Fruit fly (Drosophila melanogaster): Measurements from ENCODE around the gene CG15628.
A peak's percentile ranks its signal among the peaks of the same experiment; 100 is the strongest.

Gene CG15628

dm6 chr2L:4820448-4821318 is 891 bp upstream of the CG15628 start (continued):
- TF ChIP-seq gcm (GFP tag; optimal IDR thresholded peaks at IDR 0.05), result peak; percentile 5
- TF ChIP-seq bsh (GFP tag; optimal IDR thresholded peaks at IDR 0.05), result peak; percentile 52 to 68
- no peak for TF ChIP-seq lov (optimal IDR thresholded peaks at IDR 0.05)
- 0 out of 3 replicates have a peak, but pooled peaks have one; percentile 19 for TF ChIP-seq lov (GFP tag; IDR thresholded peaks at IDR 0.05)
- peak; percentile 42; the same call in 1 of the 2 replicates for TF ChIP-seq NFAT (GFP tag; IDR thresholded peaks at IDR 0.05)
- TF ChIP-seq stc (GFP tag; IDR thresholded peaks at IDR 0.05), result 0 out of 2 replicates have a peak, but pooled peaks have one; percentile 7
- TF ChIP-seq CG2116 (GFP tag; optimal IDR thresholded peaks at IDR 0.05), result peak; percentile 38
- TF ChIP-seq Chrac-16 (GFP tag; optimal IDR thresholded peaks at IDR 0.05), result peak; percentile 41
- TF ChIP-seq CG1832 (GFP tag; optimal IDR thresholded peaks at IDR 0.05), result peak; percentile 32
- TF ChIP-seq Ada2b (GFP tag; IDR thresholded peaks at IDR 0.05), result peak; percentile 48
- peak; percentile 39 for TF ChIP-seq sisA (GFP tag; IDR thresholded peaks at IDR 0.05)
- TF ChIP-seq slp2 (GFP tag; optimal IDR thresholded peaks at IDR 0.05), result peak; percentile 51
- TF ChIP-seq CG7839 (tag; optimal IDR thresholded peaks at IDR 0.05), result peak; percentile 49
- TF ChIP-seq zfh1 (GFP tag; IDR thresholded peaks at IDR 0.05), result peak; percentile 54; the same call in 2 of the 3 replicates
- TF ChIP-seq chn (GFP tag; optimal IDR thresholded peaks at IDR 0.05), result peak; percentile 18
- TF ChIP-seq cg (GFP tag; optimal IDR thresholded peaks at IDR 0.05), result peak; percentile 15
- peak; percentile 46 for TF ChIP-seq ind (GFP tag; optimal IDR thresholded peaks at IDR 0.05)
- TF ChIP-seq psq (GFP tag; optimal IDR thresholded peaks at IDR 0.05), result peak; percentile 33
- no peak for TF ChIP-seq z (GFP tag; IDR thresholded peaks at IDR 0.05)
- TF ChIP-seq ems (GFP tag; optimal IDR thresholded peaks at IDR 0.05), result peak; percentile 40
- peak; percentile 0 for TF ChIP-seq CG8359 (GFP tag; optimal IDR thresholded peaks at IDR 0.05; ENCODE audit: borderline replicate concordance)
- TF ChIP-seq E2f2 (GFP tag; IDR thresholded peaks at IDR 0.05), result peak; percentile 53
- peak; percentile 44; the same call in 2 of the 3 replicates for TF ChIP-seq ci (GFP tag; IDR thresholded peaks at IDR 0.05)
- peak; percentile 28 for TF ChIP-seq Max (GFP tag; optimal IDR thresholded peaks at IDR 0.05)
- peak; percentile 49; the same call in 1 of the 2 replicates for TF ChIP-seq esg (GFP tag; conservative IDR thresholded peaks at IDR 0.05)
- no peak for TF ChIP-seq CG17802 (tag; optimal IDR thresholded peaks at IDR 0.05)
- 0 out of 3 replicates have a peak, but pooled peaks have one; percentile 19 for TF ChIP-seq Dbx (GFP tag; IDR thresholded peaks at IDR 0.05)
- TF ChIP-seq CG7357 (GFP tag; IDR thresholded peaks at IDR 0.05), result peak; percentile 58; the same call in 1 of the 3 replicates
- TF ChIP-seq Six4 (GFP tag; optimal IDR thresholded peaks at IDR 0.05), result peak; percentile 49
- TF ChIP-seq CG9727 (GFP tag; optimal IDR thresholded peaks at IDR 0.05), result peak; percentile 88
- TF ChIP-seq CG14710 (tag; optimal IDR thresholded peaks at IDR 0.05), result peak; percentile 64
- 0 out of 2 replicates have a peak, but pooled peaks have one; percentile 3 for TF ChIP-seq CG5953 (GFP tag; IDR thresholded peaks at IDR 0.05)
- no peak for TF ChIP-seq CG12104 (GFP tag; optimal IDR thresholded peaks at IDR 0.05)
- TF ChIP-seq CG8924 (tag; optimal IDR thresholded peaks at IDR 0.05), result peak; percentile 80
- TF ChIP-seq CG3065 (GFP tag; optimal IDR thresholded peaks at IDR 0.05), result no peak
- TF ChIP-seq E2f1 (GFP tag; IDR thresholded peaks at IDR 0.05), result peak; percentile 44
- no peak for TF ChIP-seq CG7745 (tag; optimal IDR thresholded peaks at IDR 0.05)
- peak; percentile 57 for TF ChIP-seq CG1233 (GFP tag; optimal IDR thresholded peaks at IDR 0.05)
- TF ChIP-seq Lpt (GFP tag; optimal IDR thresholded peaks at IDR 0.05), result no peak
- TF ChIP-seq Hr3 (GFP tag; optimal IDR thresholded peaks at IDR 0.05), result peak; percentile 50
- TF ChIP-seq nom (GFP tag; optimal IDR thresholded peaks at IDR 0.05), result peak; percentile 5
- peak; percentile 4; the same call in 1 of the 3 replicates for TF ChIP-seq dysf (GFP tag; IDR thresholded peaks at IDR 0.05)
- peak; percentile 72 for TF ChIP-seq CG13775 (GFP tag; optimal IDR thresholded peaks at IDR 0.05)
- TF ChIP-seq CG7987 (GFP tag; optimal IDR thresholded peaks at IDR 0.05), result no peak
- TF ChIP-seq schlank (tag; optimal IDR thresholded peaks at IDR 0.05), result no peak
- TF ChIP-seq D (optimal IDR thresholded peaks at IDR 0.05), result peak; percentile 93
- TF ChIP-seq D (GFP tag; optimal IDR thresholded peaks at IDR 0.05), result peak; percentile 29
- TF ChIP-seq pita (GFP tag; optimal IDR thresholded peaks at IDR 0.05), result no peak
- TF ChIP-seq CG6813 (GFP tag; optimal IDR thresholded peaks at IDR 0.05), result peak; percentile 44
